Fruit fly (Drosophila melanogaster) whole organism, embryonic: ENCODE data around the gene Trxr1.

ENCODE experiments used
- CG10543 ChIP-seq: fragments of 200-800 bp; sonication (Bioruptor generic); optimal IDR thresholded peaks from 3 replicates; lab custom pipeline; 2017; ENCODE audit warnings: missing biosample characterization, mild to moderate bottlenecking, missing genetic modification characterization, moderate library complexity
- CG10654 ChIP-seq: fragments of 200-800 bp; sonication (Bioruptor generic); optimal IDR thresholded peaks from 2 replicates; lab custom pipeline; 2016; ENCODE audit warnings: missing biosample characterization, missing genetic modification characterization
- CG11085 ChIP-seq: fragments of 200-800 bp; sonication (Bioruptor generic); IDR thresholded peaks from 2 replicates; pipeline ENCODE4 v1.3.6; 2022; ENCODE audit warnings: missing biosample characterization, missing genetic modification characterization
- CG12155 ChIP-seq: fragments of 200-800 bp; sonication (Bioruptor generic); optimal IDR thresholded peaks from 3 replicates; lab custom pipeline; 2016; ENCODE audit warnings: missing biosample characterization, missing genetic modification characterization
- CG14014 ChIP-seq: fragments of 200-800 bp; sonication (Bioruptor generic); IDR thresholded peaks from 2 replicates; pipeline ENCODE4 v1.3.6; 2022; ENCODE audit warnings: missing biosample characterization, missing genetic modification characterization
- CG14050 ChIP-seq: fragments of 200-800 bp; sonication (Bioruptor generic); IDR thresholded peaks from 3 replicates; pipeline ENCODE4 v1.3.6; 2022; ENCODE audit warnings: missing biosample characterization, missing genetic modification characterization
- CG14860 ChIP-seq: fragments of 200-800 bp; sonication (Bioruptor generic); IDR thresholded peaks from 3 replicates; pipeline ENCODE4 v1.3.6; 2022; ENCODE audit warnings: missing biosample characterization, missing genetic modification characterization; ENCODE audit not compliant: partially characterized antibody
- CG15011 ChIP-seq: fragments of 200-800 bp; sonication (Bioruptor generic); optimal IDR thresholded peaks from 3 replicates; lab custom pipeline; 2018; ENCODE audit warnings: missing biosample characterization, mild to moderate bottlenecking, missing genetic modification characterization
- CG16815 ChIP-seq: fragments of 200-800 bp; sonication (Bioruptor generic); optimal IDR thresholded peaks from 3 replicates; lab custom pipeline; 2017; ENCODE audit warnings: missing biosample characterization, mild to moderate bottlenecking, missing genetic modification characterization
- CG17361 ChIP-seq: fragments of 200-800 bp; sonication (Bioruptor generic); IDR thresholded peaks from 3 replicates; pipeline ENCODE4 v1.3.6; 2022; ENCODE audit warnings: missing biosample characterization, missing genetic modification characterization
- CG2889 ChIP-seq: fragments of 200-800 bp; sonication (Bioruptor generic); IDR thresholded peaks from 3 replicates; pipeline ENCODE4 v1.3.6; 2022; ENCODE audit warnings: missing biosample characterization, missing genetic modification characterization
- CG6813 ChIP-seq: fragments of 200-800 bp; sonication (Bioruptor generic); optimal IDR thresholded peaks from 2 replicates; lab custom pipeline; 2017; ENCODE audit warnings: missing biosample characterization, missing genetic modification characterization, mild to moderate bottlenecking, moderate library complexity, missing genetic modification reagents
- CG7271 ChIP-seq: fragments of 200-800 bp; sonication (Bioruptor generic); optimal IDR thresholded peaks from 2 replicates; lab custom pipeline; 2018; ENCODE audit warnings: missing biosample characterization, mild to moderate bottlenecking, missing genetic modification characterization, moderate library complexity
- CG7556 ChIP-seq: fragments of 200-800 bp; sonication (Bioruptor generic); optimal IDR thresholded peaks from 2 replicates; lab custom pipeline; 2017; ENCODE audit warnings: missing biosample characterization, mild to moderate bottlenecking, missing genetic modification characterization
- CG8944 ChIP-seq: fragments of 200-800 bp; sonication (Bioruptor generic); optimal IDR thresholded peaks from 3 replicates; lab custom pipeline; 2016; ENCODE audit warnings: missing biosample characterization, missing genetic modification characterization
- CG9932 ChIP-seq: fragments of 200-800 bp; sonication (Bioruptor generic); IDR thresholded peaks from 2 replicates; pipeline ENCODE4 v1.3.6; 2022; ENCODE audit warnings: missing biosample characterization, missing genetic modification characterization
- Chrac-16 ChIP-seq: fragments of 200-800 bp; sonication (Bioruptor generic); optimal IDR thresholded peaks from 3 replicates; lab custom pipeline; 2016; ENCODE audit warnings: missing biosample characterization, missing genetic modification characterization
- D19B ChIP-seq: fragments of 200-800 bp; sonication (Bioruptor generic); optimal IDR thresholded peaks from 2 replicates; lab custom pipeline; 2017; ENCODE audit warnings: missing biosample characterization, mild to moderate bottlenecking, missing genetic modification characterization
- ERR ChIP-seq: fragments of 200-800 bp; sonication (Bioruptor generic); optimal IDR thresholded peaks from 2 replicates; lab custom pipeline; 2016; ENCODE audit warnings: missing biosample characterization, missing genetic modification characterization
- HLHmδ ChIP-seq: fragments of 200-800 bp; sonication (Bioruptor generic); optimal IDR thresholded peaks from 2 replicates; lab custom pipeline; 2018; ENCODE audit warnings: missing biosample characterization, mild to moderate bottlenecking, missing genetic modification characterization, moderate library complexity
- Hmr ChIP-seq: fragments of 200-800 bp; sonication (Bioruptor generic); optimal IDR thresholded peaks from 3 replicates; lab custom pipeline; 2017; ENCODE audit warnings: mild to moderate bottlenecking, missing biosample characterization, missing genetic modification reagents, missing genetic modification characterization
- Jarid2 ChIP-seq: fragments of 200-800 bp; sonication (Bioruptor generic); optimal IDR thresholded peaks from 3 replicates; lab custom pipeline; 2017; ENCODE audit warnings: mild to moderate bottlenecking, missing biosample characterization, missing genetic modification reagents, missing genetic modification characterization
- Max ChIP-seq: fragments of 200-800 bp; sonication (Bioruptor generic); optimal IDR thresholded peaks from 2 replicates; lab custom pipeline; 2016; ENCODE audit warnings: missing biosample characterization, mild to moderate bottlenecking, missing genetic modification characterization
- Mes4 ChIP-seq: fragments of 200-800 bp; sonication (Bioruptor generic); optimal IDR thresholded peaks from 2 replicates; lab custom pipeline; 2016; ENCODE audit warnings: missing biosample characterization, missing genetic modification characterization
- Oli ChIP-seq: fragments of 200-800 bp; sonication (Bioruptor generic); optimal IDR thresholded peaks from 2 replicates; lab custom pipeline; 2018; ENCODE audit warnings: missing biosample characterization, mild to moderate bottlenecking, missing genetic modification characterization, moderate library complexity
- PHDP ChIP-seq: fragments of 200-800 bp; sonication (Bioruptor generic); optimal IDR thresholded peaks from 3 replicates; lab custom pipeline; 2018; ENCODE audit warnings: missing biosample characterization, mild to moderate bottlenecking, missing genetic modification characterization, moderate library complexity
- Pdp1 ChIP-seq, 2 experiments: fragments of 200-800 bp; sonication (Bioruptor generic); optimal IDR thresholded peaks; 3 replicates each; lab custom pipeline; 2016; ENCODE audit warnings: missing biosample characterization in 2 of 2, missing genetic modification characterization in 2 of 2, mild to moderate bottlenecking in 1 of 2, moderate library complexity in 1 of 2
- Rfx ChIP-seq: fragments of 200-800 bp; sonication (Bioruptor generic); IDR thresholded peaks from 2 replicates; pipeline ENCODE4 v1.3.6; 2022; ENCODE audit warnings: missing biosample characterization, missing genetic modification characterization
- Spps ChIP-seq: fragments of 200-800 bp; sonication (Bioruptor generic); optimal IDR thresholded peaks from 2 replicates; lab custom pipeline; 2018; ENCODE audit warnings: missing biosample characterization, mild to moderate bottlenecking, missing genetic modification characterization
- Usf ChIP-seq: fragments of 200-800 bp; sonication (Bioruptor generic); optimal IDR thresholded peaks from 2 replicates; lab custom pipeline; 2017; ENCODE audit warnings: missing genotype, missing biosample characterization, missing genetic modification characterization
- Xbp1 ChIP-seq: fragments of 200-800 bp; sonication (Bioruptor generic); optimal IDR thresholded peaks from 3 replicates; lab custom pipeline; 2016; ENCODE audit warnings: missing biosample characterization, mild to moderate bottlenecking, missing genetic modification characterization
- abd-A ChIP-seq: fragments of 200-800 bp; sonication (Bioruptor generic); optimal IDR thresholded peaks from 3 replicates; lab custom pipeline; 2019; ENCODE audit warnings: missing biosample characterization, mild to moderate bottlenecking, missing genetic modification characterization, moderate library complexity
- cas ChIP-seq: fragments of 200-800 bp; sonication (Bioruptor generic); IDR thresholded peaks from 2 replicates; pipeline ENCODE4 v1.3.6; 2022; ENCODE audit warnings: missing biosample characterization, missing genetic modification characterization
- da ChIP-seq: fragments of 200-800 bp; sonication (Bioruptor generic); optimal IDR thresholded peaks from 2 replicates; lab custom pipeline; 2016; ENCODE audit warnings: missing biosample characterization, missing genetic modification characterization
- dm ChIP-seq: fragments of 200-800 bp; sonication (Bioruptor generic); optimal IDR thresholded peaks from 3 replicates; lab custom pipeline; 2016; ENCODE audit warnings: missing biosample characterization, missing genetic modification characterization
- ewg ChIP-seq: fragments of 200-800 bp; sonication (Bioruptor generic); optimal IDR thresholded peaks from 3 replicates; lab custom pipeline; 2017; ENCODE audit warnings: mild to moderate bottlenecking, missing biosample characterization, missing genetic modification reagents, missing genetic modification characterization
- grau ChIP-seq: fragments of 200-800 bp; optimal IDR thresholded peaks from 3 replicates; lab custom pipeline; 2019; ENCODE audit warnings: missing biosample characterization, mild to moderate bottlenecking, missing genetic modification characterization, moderate library complexity
- kay ChIP-seq: fragments of 200-800 bp; sonication (Bioruptor generic); optimal IDR thresholded peaks from 2 replicates; lab custom pipeline; 2016; ENCODE audit warnings: missing biosample characterization, missing genetic modification characterization
- ken ChIP-seq: fragments of 200-800 bp; sonication (Bioruptor generic); IDR thresholded peaks from 3 replicates; pipeline ENCODE4 v1.3.6; 2022; ENCODE audit warnings: missing biosample characterization, missing genetic modification characterization
- lmd ChIP-seq: fragments of 200-800 bp; sonication (Bioruptor generic); IDR thresholded peaks from 2 replicates; pipeline ENCODE4 v1.3.6; 2022; ENCODE audit warnings: missing biosample characterization, missing genetic modification characterization
- lov ChIP-seq, 2 experiments: fragments of 200-800 bp in 1 of 2; fragments of >200 bp in 1 of 2; sonication (Bioruptor generic) in 1 of 2; IDR thresholded peaks in 1 of 2; optimal IDR thresholded peaks in 1 of 2; 2 replicates in 1 of 2; 3 replicates in 1 of 2; pipeline versions ENCODE4 v1.3.6 to Lab custom; 2017 to 2022; ENCODE audit warnings: missing biosample characterization in 1 of 2, missing genetic modification characterization in 1 of 2
- phol ChIP-seq: fragments of 200-800 bp; sonication (Bioruptor generic); optimal IDR thresholded peaks from 3 replicates; lab custom pipeline; 2018; ENCODE audit warnings: missing biosample characterization, mild to moderate bottlenecking, missing genetic modification characterization, moderate library complexity
- prd ChIP-seq, 3 experiments: fragments of >200 bp in 2 of 3; fragments of 200-800 bp in 1 of 3; sonication (Bioruptor generic) in 1 of 3; optimal IDR thresholded peaks in 2 of 3; IDR thresholded peaks in 1 of 3; 2 replicates in 2 of 3; 3 replicates in 1 of 3; pipeline versions ENCODE4 v1.3.6 to Lab custom; 2017 to 2022; ENCODE audit warnings: missing biosample characterization in 1 of 3, missing genetic modification characterization in 1 of 3
- pros ChIP-seq: fragments of 200-800 bp; sonication (Bioruptor generic); optimal IDR thresholded peaks from 3 replicates; lab custom pipeline; 2019; ENCODE audit warnings: missing biosample characterization, mild to moderate bottlenecking, missing genetic modification characterization, moderate library complexity
- sisA ChIP-seq: fragments of 200-800 bp; sonication (Bioruptor generic); IDR thresholded peaks from 2 replicates; pipeline ENCODE4 v1.3.6; 2022; ENCODE audit warnings: missing biosample characterization, missing genetic modification characterization
- tgo ChIP-seq: fragments of 200-800 bp; sonication (Bioruptor generic); IDR thresholded peaks from 3 replicates; pipeline ENCODE4 v1.3.6; 2022; ENCODE audit warnings: missing biosample characterization, missing genetic modification characterization
- tna ChIP-seq: fragments of 200-800 bp; sonication (Bioruptor generic); IDR thresholded peaks from 2 replicates; pipeline ENCODE4 v1.3.6; 2022; ENCODE audit warnings: missing biosample characterization, missing genetic modification characterization; ENCODE audit not compliant: partially characterized antibody
- ttk ChIP-seq: fragments of 200-800 bp; sonication (Bioruptor generic); IDR thresholded peaks from 2 replicates; pipeline ENCODE4 v2.1.2; 2022; ENCODE audit warnings: missing biosample characterization, missing genetic modification characterization
- tup ChIP-seq: fragments of 200-800 bp; sonication (Bioruptor generic); optimal IDR thresholded peaks from 2 replicates; lab custom pipeline; 2016; ENCODE audit warnings: missing biosample characterization, mild to moderate bottlenecking, missing genetic modification characterization, moderate library complexity

Trxr1 gene

DNA sequence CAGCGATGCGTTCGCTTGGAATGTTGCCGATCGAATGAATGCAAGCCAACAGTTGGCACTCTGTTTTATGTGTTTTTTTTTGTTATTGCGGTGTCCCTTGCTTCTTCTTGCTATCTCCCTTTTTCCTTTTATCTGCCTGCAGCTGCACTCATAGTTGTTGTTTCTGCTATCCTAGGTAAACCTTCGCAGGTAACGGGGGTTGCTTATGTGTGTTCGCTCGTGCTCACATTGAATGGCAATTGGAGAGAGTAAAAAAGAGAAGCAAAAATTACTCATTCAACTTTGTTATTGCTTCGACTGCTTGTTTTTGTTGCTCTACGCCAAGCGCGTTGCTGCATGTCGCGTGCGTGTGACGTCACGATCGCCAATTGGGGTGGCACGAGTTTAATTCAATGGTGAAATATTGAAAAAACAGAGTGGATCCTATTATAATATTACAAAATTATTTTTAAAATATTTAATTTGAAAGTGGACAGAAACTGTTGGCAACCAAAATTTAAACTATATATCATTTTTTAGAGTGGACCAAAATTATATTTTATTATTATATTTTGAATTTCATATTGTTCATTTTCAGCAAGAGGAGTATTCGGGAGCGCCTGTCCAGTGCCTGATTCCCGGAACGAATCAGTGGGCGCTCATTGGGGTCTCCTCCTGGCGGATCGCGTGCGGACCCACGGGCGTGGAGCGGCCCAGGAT, 29.2 kb downstream of the Trxr1 start, which contains the start of gene Corp (continued):
- TF ChIP-seq Mes4 (GFP tag; lab: Kevin White, UChicago) (no peak), grau (tag; lab: Kevin White, UChicago) (peak; percentile 39), pros (GFP tag; lab: Kevin White, UChicago) (peak; percentile 56), cas (GFP tag; lab: Robert Waterston, UW) (no peak), CG14860 (GFP tag; lab: Robert Waterston, UW) (no peak), ttk (GFP tag; lab: Robert Waterston, UW) (peak; percentile 34; the same call in 1 of the 2 replicates), Chrac-16 (GFP tag; lab: Kevin White, UChicago) (no peak), CG8944 (GFP tag; lab: Kevin White, UChicago) (no peak), CG2889 (GFP tag; lab: Robert Waterston, UW) (no peak), ken (GFP tag; lab: Robert Waterston, UW) (no peak), Max (GFP tag; lab: Kevin White, UChicago) (no peak), Rfx (GFP tag; lab: Robert Waterston, UW) (no peak), CG16815 (GFP tag; lab: Kevin White, UChicago) (no peak), lov (optimal IDR thresholded peaks at IDR 0.05; lab: Kevin White, UChicago) (no peak), lov (GFP tag; IDR thresholded peaks at IDR 0.05; lab: Robert Waterston, UW) (no peak), PHDP (peak; percentile 47), Spps (no peak), Hmr (GFP tag; lab: Kevin White, UChicago) (peak; percentile 5), dm (GFP tag; lab: Kevin White, UChicago) (no peak), abd-A (tag; lab: Kevin White, UChicago) (no peak), CG17361 (peak; percentile 63; the same call in 2 of the 3 replicates), Jarid2 (GFP tag; lab: Kevin White, UChicago) (no peak), CG14050 (GFP tag; lab: Robert Waterston, UW) (no peak), CG11085 (GFP tag; lab: Robert Waterston, UW) (no peak), ERR (GFP tag; lab: Kevin White, UChicago) (no peak), Oli (tag; lab: Kevin White, UChicago) (peak; percentile 44), tna (GFP tag; lab: Robert Waterston, UW) (no peak), CG14014 (GFP tag; lab: Robert Waterston, UW) (no peak), phol (tag; lab: Kevin White, UChicago) (peak; percentile 37), sisA (GFP tag; lab: Robert Waterston, UW) (no peak), CG6813 (GFP tag; lab: Kevin White, UChicago) (no peak), CG10543 (GFP tag; lab: Kevin White, UChicago) (no peak), D19B (no peak), CG12155 (GFP tag; lab: Kevin White, UChicago) (no peak), ewg (peak; percentile 4), CG7271 (tag; lab: Kevin White, UChicago) (no peak), Pdp1 (GFP tag; optimal IDR thresholded peaks at IDR 0.05; lab: Kevin White, UChicago) (no peak), HLHmδ (GFP tag; lab: Kevin White, UChicago) (peak; percentile 22), Xbp1 (no peak), CG9932 (GFP tag; lab: Robert Waterston, UW) (no peak), prd (optimal IDR thresholded peaks at IDR 0.05; lab: Kevin White, UChicago) (no peak), prd (GFP tag; IDR thresholded peaks at IDR 0.05; lab: Robert Waterston, UW) (peak; percentile 27; the same call in 1 of the 3 replicates), da (GFP tag; lab: Kevin White, UChicago) (no peak), CG7556 (GFP tag; lab: Kevin White, UChicago) (peak; percentile 37), tup (GFP tag; lab: Kevin White, UChicago) (no peak), kay (no peak), CG15011 (no peak), Usf (no peak), lmd (GFP tag; lab: Robert Waterston, UW) (peak; percentile 43), tgo (peak; percentile 56; the same call in 2 of the 3 replicates), CG10654 (GFP tag; lab: Kevin White, UChicago) (no peak)
